Fruit fly (Drosophila melanogaster): Measurements from ENCODE around the gene Septin4.

dm6 chrX:16691440-16691839 lies 3.5 kb downstream of the Septin4 start:
- TF ChIP-seq CG8478 (optimal IDR thresholded peaks at IDR 0.05) (no peak), CTCF (optimal IDR thresholded peaks at IDR 0.05) (no peak)

Measured in S2 (cell line).